Worm (Caenorhabditis elegans) whole organism, L1 larva: ENCODE results near the gene gur-3.

Source experiments
- nhr-28 ChIP-seq: fragments of 150-350 bp; optimal IDR thresholded peaks from 2 replicates; lab custom pipeline; 2014; ENCODE audit warnings: missing biosample characterization, missing genetic modification characterization
- nhr-71 ChIP-seq: sonication (generic microtip); optimal IDR thresholded peaks from 2 replicates; lab custom pipeline; 2016; ENCODE audit warnings: mild to moderate bottlenecking, missing genetic modification characterization, moderate library complexity, missing compliant biosample characterization
- nhr-76 ChIP-seq: sonication (generic microtip); optimal IDR thresholded peaks from 2 replicates; lab custom pipeline; 2017; ENCODE audit warnings: missing biosample characterization, missing genetic modification characterization
- nhr-77 ChIP-seq: fragments of 150-350 bp; optimal IDR thresholded peaks from 2 replicates; lab custom pipeline; 2014; ENCODE audit warnings: missing biosample characterization, missing genetic modification characterization
- tbx-2 ChIP-seq: sonication (generic microtip); optimal IDR thresholded peaks from 2 replicates; lab custom pipeline; 2016; ENCODE audit warnings: missing genetic modification characterization, missing compliant biosample characterization
- unc-30 ChIP-seq: sonication (generic microtip); optimal IDR thresholded peaks from 2 replicates; lab custom pipeline; 2017; ENCODE audit warnings: missing biosample characterization, missing genetic modification characterization

- TF ChIP-seq tbx-2 (no peak), unc-30 (tag; lab: Kevin White, UChicago) (no peak), nhr-77 (tag; lab: Kevin White, UChicago) (no peak), nhr-76 (tag; lab: Kevin White, UChicago) (no peak), nhr-71 (tag; lab: Kevin White, UChicago) (peak; percentile 56), nhr-28 (no peak)
These were observed 4.4 kb upstream of the gur-3 start for ce11 chrX:10410539-10410938.
